Worm (Caenorhabditis elegans): ENCODE results near the gene C02F4.5.

ce11 chrIV:10546589-10547136, 22.7 kb upstream of the C02F4.5 start, which contains the start of gene zim-1:
- TF ChIP-seq hlh-30 (tag; optimal IDR thresholded peaks at IDR 0.05; ENCODE audit: insufficient read depth) (no peak), F10B5.3 (tag; optimal IDR thresholded peaks at IDR 0.05) (no peak), snpc-4 (tag; optimal IDR thresholded peaks at IDR 0.05) (no peak), php-3 (GFP tag; IDR thresholded peaks at IDR 0.05) (no peak), fos-1 (tag; optimal IDR thresholded peaks at IDR 0.05) (no peak), ceh-82 (tag; optimal IDR thresholded peaks at IDR 0.05) (no peak), nhr-6 (tag; optimal IDR thresholded peaks at IDR 0.05) (no peak), dpl-1 (GFP tag; optimal IDR thresholded peaks at IDR 0.05) (no peak), unc-130 (GFP tag; optimal IDR thresholded peaks at IDR 0.05) (no peak), F49E8.2 (tag; optimal IDR thresholded peaks at IDR 0.05; ENCODE audit: borderline replicate concordance) (no peak), nhr-77 (tag; optimal IDR thresholded peaks at IDR 0.05) (no peak), lin-29 (GFP tag; IDR thresholded peaks at IDR 0.05) (no peak), ama-1 (optimal IDR thresholded peaks at IDR 0.05) (no peak), F26F4.8 (GFP tag; conservative IDR thresholded peaks at IDR 0.05) (no peak)
